Fruit fly (Drosophila melanogaster) whole organism, embryonic: ENCODE results near the gene CG14013.

Experiments
- Blimp-1 ChIP-seq: fragments of 200-800 bp; sonication (Bioruptor generic); optimal IDR thresholded peaks from 3 replicates; lab custom pipeline; 2018; ENCODE audit warnings: missing biosample characterization, missing genetic modification characterization, mild to moderate bottlenecking, moderate library complexity, missing genetic modification reagents
- CG15514 ChIP-seq: fragments of 200-800 bp; sonication (Bioruptor generic); optimal IDR thresholded peaks from 3 replicates; lab custom pipeline; 2017; ENCODE audit warnings: missing biosample characterization, missing genetic modification characterization, mild to moderate bottlenecking, moderate library complexity, missing genetic modification reagents
- CG1602 ChIP-seq: fragments of 200-800 bp; sonication (Bioruptor generic); optimal IDR thresholded peaks from 3 replicates; lab custom pipeline; 2016; ENCODE audit warnings: missing biosample characterization, missing genetic modification characterization
- CG17186 ChIP-seq: fragments of 200-800 bp; sonication (Bioruptor generic); optimal IDR thresholded peaks from 3 replicates; lab custom pipeline; 2017; ENCODE audit warnings: missing biosample characterization, missing genetic modification reagents, missing genetic modification characterization
- CG17359 ChIP-seq: fragments of 200-800 bp; sonication (Bioruptor generic); optimal IDR thresholded peaks from 3 replicates; lab custom pipeline; 2018; ENCODE audit warnings: missing biosample characterization, mild to moderate bottlenecking, missing genetic modification characterization, moderate library complexity
- CG18599 ChIP-seq: fragments of 200-800 bp; sonication (Bioruptor generic); optimal IDR thresholded peaks from 3 replicates; lab custom pipeline; 2017; ENCODE audit warnings: missing biosample characterization, missing genetic modification characterization, mild to moderate bottlenecking, moderate library complexity, missing genetic modification reagents
- CG2116 ChIP-seq: fragments of 200-800 bp; sonication (Bioruptor generic); optimal IDR thresholded peaks from 3 replicates; lab custom pipeline; 2018; ENCODE audit warnings: missing biosample characterization, mild to moderate bottlenecking, missing genetic modification characterization
- CG2199 ChIP-seq: fragments of 200-800 bp; sonication (Bioruptor generic); IDR thresholded peaks from 3 replicates; pipeline ENCODE4 v1.3.6; 2022; ENCODE audit warnings: missing biosample characterization, missing genetic modification characterization
- CG31441 ChIP-seq: fragments of 200-800 bp; sonication (Bioruptor generic); IDR thresholded peaks from 2 replicates; pipeline ENCODE4 v1.3.6; 2022; ENCODE audit warnings: missing biosample characterization, missing genetic modification characterization
- CG7745 ChIP-seq: fragments of 200-800 bp; sonication (Bioruptor generic); optimal IDR thresholded peaks from 2 replicates; lab custom pipeline; 2018; ENCODE audit warnings: missing biosample characterization, mild to moderate bottlenecking, missing genetic modification characterization, moderate library complexity
- CG7963 ChIP-seq: fragments of 200-800 bp; sonication (Bioruptor generic); IDR thresholded peaks from 3 replicates; pipeline ENCODE4 v1.3.6; 2022; ENCODE audit warnings: missing biosample characterization, missing genetic modification characterization; ENCODE audit not compliant: partially characterized antibody
- CG9932 ChIP-seq: fragments of 200-800 bp; sonication (Bioruptor generic); IDR thresholded peaks from 2 replicates; pipeline ENCODE4 v1.3.6; 2022; ENCODE audit warnings: missing biosample characterization, missing genetic modification characterization
- Deaf1 ChIP-seq: fragments of 200-800 bp; optimal IDR thresholded peaks from 3 replicates; lab custom pipeline; 2019; ENCODE audit warnings: missing biosample characterization, mild to moderate bottlenecking, missing genetic modification characterization, moderate library complexity
- Dip3 ChIP-seq: fragments of 200-800 bp; sonication (Bioruptor generic); optimal IDR thresholded peaks from 3 replicates; lab custom pipeline; 2016; ENCODE audit warnings: missing biosample characterization, missing genetic modification characterization
- Doc3 ChIP-seq: fragments of 200-800 bp; sonication (Bioruptor generic); IDR thresholded peaks from 3 replicates; pipeline ENCODE4 v1.3.6; 2022; ENCODE audit warnings: missing biosample characterization, missing genetic modification characterization; ENCODE audit not compliant: partially characterized antibody
- Dp ChIP-seq: fragments of 200-800 bp; sonication (Bioruptor generic); optimal IDR thresholded peaks from 2 replicates; lab custom pipeline; 2018; ENCODE audit warnings: missing biosample characterization, mild to moderate bottlenecking, missing genetic modification characterization, moderate library complexity
- E2f2 ChIP-seq: fragments of 200-800 bp; sonication (Bioruptor generic); IDR thresholded peaks from 2 replicates; pipeline ENCODE4 v1.3.6; 2022; ENCODE audit warnings: missing biosample characterization, missing genetic modification characterization
- HLH4C ChIP-seq: fragments of 200-800 bp; sonication (Bioruptor generic); IDR thresholded peaks from 3 replicates; pipeline ENCODE4 v1.3.6; 2022; ENCODE audit warnings: missing biosample characterization, missing genetic modification characterization; ENCODE audit not compliant: partially characterized antibody
- Hr51 ChIP-seq, 2 experiments: fragments of 200-800 bp; sonication (Bioruptor generic); optimal IDR thresholded peaks; 2 replicates in 1 of 2; 3 replicates in 1 of 2; lab custom pipeline; 2016 to 2018; ENCODE audit warnings: missing biosample characterization in 2 of 2, missing genetic modification characterization in 2 of 2, mild to moderate bottlenecking in 1 of 2, moderate library complexity in 1 of 2
- Hsf ChIP-seq: fragments of 200-800 bp; sonication (Bioruptor generic); optimal IDR thresholded peaks from 3 replicates; lab custom pipeline; 2016; ENCODE audit warnings: missing biosample characterization, missing genetic modification characterization
- MBD-R2 ChIP-seq: fragments of 200-800 bp; sonication (Bioruptor generic); IDR thresholded peaks from 2 replicates; pipeline ENCODE4 v1.3.6; 2022; ENCODE audit warnings: missing biosample characterization, missing genetic modification characterization
- MESR4 ChIP-seq: fragments of 200-800 bp; sonication (Bioruptor generic); optimal IDR thresholded peaks from 2 replicates; lab custom pipeline; 2018; ENCODE audit warnings: missing biosample characterization, mild to moderate bottlenecking, missing genetic modification characterization, moderate library complexity
- Med ChIP-seq: fragments of 200-800 bp; sonication (Bioruptor generic); peaks from one replicate; lab custom pipeline; 2016; ENCODE audit warnings: missing biosample characterization, missing genetic modification characterization, mild to moderate bottlenecking, inconsistent platforms, moderate library complexity
- Myb ChIP-seq: fragments of 200-800 bp; sonication (Bioruptor generic); optimal IDR thresholded peaks from 2 replicates; lab custom pipeline; 2016; ENCODE audit warnings: missing biosample characterization, missing genetic modification characterization
- Nf-YB ChIP-seq: fragments of 200-800 bp; sonication (Bioruptor generic); optimal IDR thresholded peaks from 3 replicates; lab custom pipeline; 2019; ENCODE audit warnings: missing biosample characterization, mild to moderate bottlenecking, missing genetic modification characterization, moderate library complexity
- Ptx1 ChIP-seq: fragments of 200-800 bp; sonication (Bioruptor generic); IDR thresholded peaks from 2 replicates; pipeline ENCODE4 v1.3.6; 2022; ENCODE audit warnings: missing biosample characterization, missing genetic modification characterization
- Sox100B ChIP-seq: fragments of 200-800 bp; sonication (Bioruptor generic); optimal IDR thresholded peaks from 3 replicates; lab custom pipeline; 2018; ENCODE audit warnings: missing biosample characterization, mild to moderate bottlenecking, missing genetic modification characterization
- Sry-δ ChIP-seq: fragments of 200-800 bp; sonication (Bioruptor generic); optimal IDR thresholded peaks from 2 replicates; lab custom pipeline; 2016; ENCODE audit warnings: missing biosample characterization, missing genetic modification characterization
- Stat92E ChIP-seq, 3 experiments: fragments of >200 bp in 2 of 3; fragments of 200-800 bp in 1 of 3; sonication (Bioruptor generic) in 1 of 3; optimal IDR thresholded peaks; 2 replicates each; lab custom pipeline; 2017 to 2019; ENCODE audit warnings: missing biosample characterization in 3 of 3, missing genetic modification characterization in 3 of 3, mild to moderate bottlenecking in 1 of 3, moderate library complexity in 1 of 3
- YL-1 ChIP-seq: fragments of 200-800 bp; sonication (Bioruptor generic); optimal IDR thresholded peaks from 3 replicates; lab custom pipeline; 2017; ENCODE audit warnings: missing biosample characterization, mild to moderate bottlenecking, missing genetic modification characterization
- amos ChIP-seq: fragments of 200-800 bp; sonication (Bioruptor generic); IDR thresholded peaks from 2 replicates; pipeline ENCODE4 v1.3.6; 2022; ENCODE audit warnings: missing biosample characterization, missing genetic modification characterization; ENCODE audit not compliant: partially characterized antibody
- aop ChIP-seq: fragments of 200-800 bp; sonication (Bioruptor generic); IDR thresholded peaks from 2 replicates; pipeline ENCODE4 v1.3.6; 2022; ENCODE audit warnings: missing biosample characterization, missing genetic modification characterization
- crc ChIP-seq: fragments of 200-800 bp; sonication (Bioruptor generic); optimal IDR thresholded peaks from 2 replicates; lab custom pipeline; 2016; ENCODE audit warnings: missing biosample characterization, missing genetic modification characterization
- croc ChIP-seq: fragments of 200-800 bp; sonication (Bioruptor generic); conservative IDR thresholded peaks from 3 replicates; pipeline ENCODE4 v1.3.6; 2022; ENCODE audit warnings: missing biosample characterization, missing genetic modification characterization
- crp ChIP-seq, 2 experiments: fragments of 200-800 bp; sonication (Bioruptor generic); optimal IDR thresholded peaks; 2 replicates in 1 of 2; 3 replicates in 1 of 2; lab custom pipeline; 2017; ENCODE audit warnings: missing biosample characterization in 2 of 2, missing genetic modification characterization in 2 of 2, mild to moderate bottlenecking in 1 of 2, moderate library complexity in 1 of 2
- gfzf ChIP-seq: fragments of 200-800 bp; sonication (Bioruptor generic); optimal IDR thresholded peaks from 2 replicates; lab custom pipeline; 2016; ENCODE audit warnings: missing biosample characterization, mild to moderate bottlenecking, missing genetic modification characterization, moderate library complexity
- gsb ChIP-seq: fragments of 200-800 bp; sonication (Bioruptor generic); IDR thresholded peaks from 2 replicates; pipeline ENCODE4 v1.3.6; 2022; ENCODE audit warnings: missing biosample characterization, missing genetic modification characterization
- lbe ChIP-seq: fragments of 200-800 bp; sonication (Bioruptor generic); optimal IDR thresholded peaks from 2 replicates; lab custom pipeline; 2016; ENCODE audit warnings: missing biosample characterization, mild to moderate bottlenecking, missing genetic modification characterization
- nerfin-1 ChIP-seq: fragments of 200-800 bp; sonication (Bioruptor generic); optimal IDR thresholded peaks from 3 replicates; lab custom pipeline; 2019; ENCODE audit warnings: missing biosample characterization, mild to moderate bottlenecking, missing genetic modification characterization, moderate library complexity
- pita ChIP-seq: fragments of 200-800 bp; sonication (Bioruptor generic); optimal IDR thresholded peaks from 2 replicates; lab custom pipeline; 2017; ENCODE audit warnings: missing biosample characterization, mild to moderate bottlenecking, missing genetic modification characterization
- rib ChIP-seq: fragments of 200-800 bp; sonication (Bioruptor generic); IDR thresholded peaks from 2 replicates; pipeline ENCODE4 v1.3.6; 2022; ENCODE audit warnings: missing biosample characterization, missing genetic modification characterization
- sens ChIP-seq: fragments of 200-800 bp; sonication (Bioruptor generic); peaks from one replicate; lab custom pipeline; 2016; ENCODE audit warnings: missing biosample characterization, missing genetic modification characterization
- slp2 ChIP-seq: fragments of 200-800 bp; sonication (Bioruptor generic); optimal IDR thresholded peaks from 2 replicates; lab custom pipeline; 2016; ENCODE audit warnings: missing biosample characterization, missing genetic modification characterization
- stwl ChIP-seq: fragments of 200-800 bp; sonication (Bioruptor generic); optimal IDR thresholded peaks from 3 replicates; lab custom pipeline; 2018; ENCODE audit warnings: missing biosample characterization, mild to moderate bottlenecking, missing genetic modification characterization, moderate library complexity
- unc-4 ChIP-seq: fragments of 200-800 bp; sonication (Bioruptor generic); IDR thresholded peaks from 2 replicates; pipeline ENCODE4 v1.3.6; 2022; ENCODE audit warnings: missing biosample characterization, missing genetic modification characterization; ENCODE audit not compliant: partially characterized antibody
- vnd ChIP-seq: fragments of 200-800 bp; sonication (Bioruptor generic); IDR thresholded peaks from 3 replicates; pipeline ENCODE4 v1.3.6; 2022; ENCODE audit warnings: missing biosample characterization, missing genetic modification characterization; ENCODE audit not compliant: partially characterized antibody
- zen2 ChIP-seq: fragments of 200-800 bp; sonication (Bioruptor generic); IDR thresholded peaks from 3 replicates; pipeline ENCODE4 v1.3.6; 2022; ENCODE audit warnings: missing biosample characterization, missing genetic modification characterization; ENCODE audit not compliant: partially characterized antibody

The CG14013 gene

dm6 chr2L:5536658-5537057 lies 17.0 kb downstream of the CG14013 start, which contains the start of gene tomb (continued):
- TF ChIP-seq CG2199 (GFP tag; lab: Robert Waterston, UW) (no peak), Hsf (no peak)

- TF ChIP-seq gsb (GFP tag; lab: Robert Waterston, UW) (no peak), Myb (peak; percentile 85), HLH4C (peak; percentile 65; the same call in 2 of the 3 replicates), croc (GFP tag; lab: Robert Waterston, UW) (no peak), nerfin-1 (tag; lab: Kevin White, UChicago) (peak; percentile 79), CG7963 (peak; percentile 49; the same call in 1 of the 3 replicates), CG9932 (peak; percentile 15; the same call in 1 of the 2 replicates), gfzf (GFP tag; lab: Kevin White, UChicago) (peak; percentile 0), zen2 (peak; percentile 68; the same call in 2 of the 3 replicates), Deaf1 (tag; lab: Kevin White, UChicago) (no peak), Ptx1 (GFP tag; lab: Robert Waterston, UW) (0 out of 2 replicates have a peak, but pooled peaks have one; percentile 16), Sry-δ (peak; percentile 78), Dp (peak; percentile 56), lbe (GFP tag; lab: Kevin White, UChicago) (no peak), Sox100B (GFP tag; lab: Kevin White, UChicago) (no peak), MESR4 (GFP tag; lab: Kevin White, UChicago) (peak; percentile 41), unc-4 (peak; percentile 68), sens (GFP tag; lab: Kevin White, UChicago) (peak; percentile 76), CG15514 (GFP tag; lab: Kevin White, UChicago) (peak; percentile 25), Hr51 (GFP tag; optimal IDR thresholded peaks at IDR 0.05; lab: Kevin White, UChicago) (no peak), crc (GFP tag; lab: Kevin White, UChicago) (no peak), MBD-R2 (peak; percentile 71; the same call in 1 of the 2 replicates), CG17359 (tag; lab: Kevin White, UChicago) (no peak), CG1602 (no peak), pita (no peak), CG18599 (GFP tag; lab: Kevin White, UChicago) (no peak), CG17186 (GFP tag; lab: Kevin White, UChicago) (no peak), stwl (tag; lab: Kevin White, UChicago) (peak; percentile 83), Blimp-1 (no peak), E2f2 (peak; percentile 74), rib (GFP tag; lab: Robert Waterston, UW) (no peak), aop (GFP tag; lab: Robert Waterston, UW) (no peak), CG7745 (tag; lab: Kevin White, UChicago) (no peak), Nf-YB (GFP tag; lab: Kevin White, UChicago) (no peak), YL-1 (GFP tag; lab: Kevin White, UChicago) (peak; percentile 19), CG2116 (GFP tag; lab: Kevin White, UChicago) (peak; percentile 25), Dip3 (no peak), Doc3 (GFP tag; lab: Robert Waterston, UW) (peak; percentile 65), slp2 (GFP tag; lab: Kevin White, UChicago) (no peak), amos (peak; percentile 49; the same call in 1 of the 2 replicates), Med (GFP tag; lab: Kevin White, UChicago) (peak; percentile 83), Stat92E (GFP tag; optimal IDR thresholded peaks at IDR 0.05; lab: Kevin White, UChicago) (no peak), vnd (GFP tag; lab: Robert Waterston, UW) (peak; percentile 38; the same call in 1 of the 3 replicates), crp (GFP tag; optimal IDR thresholded peaks at IDR 0.05; lab: Kevin White, UChicago) (peak in 1 of 2 experiments; percentile 11), CG31441 (GFP tag; lab: Robert Waterston, UW) (no peak)
These were observed 21.6 kb downstream of the CG14013 start, which contains the start of gene Coq6 for dm6 chr2L:5532061-5532460. Gene Coq6, minus strand, starts transcription at chr2L:5532223.
